Fruit fly (Drosophila melanogaster) whole organism, wandering third instar larva: Measurements from ENCODE around the gene sip2.

Experiments
- Dfd ChIP-seq: fragments of >200 bp; optimal IDR thresholded peaks from 2 replicates; lab custom pipeline; 2017; ENCODE audit warnings: missing biosample characterization, missing genetic modification characterization
- dmrt93B ChIP-seq: fragments of 200-800 bp; sonication (Bioruptor generic); optimal IDR thresholded peaks from 2 replicates; lab custom pipeline; 2018; ENCODE audit warnings: missing biosample characterization, mild to moderate bottlenecking, missing genetic modification characterization
- fru ChIP-seq: fragments of 200-800 bp; sonication (Bioruptor generic); optimal IDR thresholded peaks from 3 replicates; lab custom pipeline; 2016; ENCODE audit warnings: missing biosample characterization, mild to moderate bottlenecking, missing genetic modification characterization

dm6 chr2L:6922091-6922753 lies 41.7 kb downstream of the sip2 start:
- TF ChIP-seq Dfd (GFP tag; lab: Kevin White, UChicago) (no peak), dmrt93B (no peak), fru (GFP tag; lab: Kevin White, UChicago) (peak; percentile 77)
